Fruit fly (Drosophila melanogaster) whole organism, embryonic: ENCODE data around the gene CG46460.

Source experiments
- CG17612 ChIP-seq: fragments of 200-800 bp; sonication (Bioruptor generic); IDR thresholded peaks from 2 replicates; pipeline ENCODE4 v1.3.6; 2022; ENCODE audit warnings: missing biosample characterization, missing genetic modification characterization
- CG31365 ChIP-seq: fragments of 200-800 bp; sonication (Bioruptor generic); optimal IDR thresholded peaks from 2 replicates; lab custom pipeline; 2018; ENCODE audit warnings: missing biosample characterization, mild to moderate bottlenecking, missing genetic modification characterization
- CG34422 ChIP-seq: fragments of 200-800 bp; sonication (Bioruptor generic); IDR thresholded peaks from 3 replicates; pipeline ENCODE4 v1.3.6; 2022; ENCODE audit warnings: missing biosample characterization, missing genetic modification characterization
- CG4854 ChIP-seq: fragments of 200-800 bp; sonication (Bioruptor generic); optimal IDR thresholded peaks from 2 replicates; lab custom pipeline; 2016; ENCODE audit warnings: missing biosample characterization, missing genetic modification characterization, inconsistent platforms
- D19A ChIP-seq: fragments of 200-800 bp; optimal IDR thresholded peaks from 3 replicates; lab custom pipeline; 2019; ENCODE audit warnings: missing biosample characterization, mild to moderate bottlenecking, missing genetic modification characterization, moderate library complexity
- chn ChIP-seq: fragments of 200-800 bp; sonication (Bioruptor generic); optimal IDR thresholded peaks from 2 replicates; lab custom pipeline; 2016; ENCODE audit warnings: missing biosample characterization, missing genetic modification characterization
- gt ChIP-seq: fragments of 200-800 bp; sonication (Bioruptor generic); IDR thresholded peaks from 2 replicates; pipeline ENCODE4 v1.3.6; 2022; ENCODE audit warnings: missing biosample characterization, missing genetic modification characterization
- mam ChIP-seq: fragments of 200-800 bp; sonication (Bioruptor generic); optimal IDR thresholded peaks from 3 replicates; lab custom pipeline; 2016; ENCODE audit warnings: missing biosample characterization, missing genetic modification characterization
- nmo ChIP-seq: fragments of 200-800 bp; sonication (Bioruptor generic); optimal IDR thresholded peaks from 2 replicates; lab custom pipeline; 2018; ENCODE audit warnings: missing biosample characterization, mild to moderate bottlenecking, missing genetic modification characterization, moderate library complexity
- sim ChIP-seq: fragments of 200-800 bp; sonication (Bioruptor generic); IDR thresholded peaks from 2 replicates; pipeline ENCODE4 v1.3.6; 2022; ENCODE audit warnings: missing biosample characterization, missing genetic modification characterization
- sqz ChIP-seq: fragments of 200-800 bp; sonication (Bioruptor generic); optimal IDR thresholded peaks from 3 replicates; lab custom pipeline; 2018; ENCODE audit warnings: missing biosample characterization, mild to moderate bottlenecking, missing genetic modification characterization
- tin ChIP-seq: fragments of 200-800 bp; sonication (Bioruptor generic); optimal IDR thresholded peaks from 3 replicates; lab custom pipeline; 2016; ENCODE audit warnings: missing biosample characterization, missing genetic modification characterization

DNA sequence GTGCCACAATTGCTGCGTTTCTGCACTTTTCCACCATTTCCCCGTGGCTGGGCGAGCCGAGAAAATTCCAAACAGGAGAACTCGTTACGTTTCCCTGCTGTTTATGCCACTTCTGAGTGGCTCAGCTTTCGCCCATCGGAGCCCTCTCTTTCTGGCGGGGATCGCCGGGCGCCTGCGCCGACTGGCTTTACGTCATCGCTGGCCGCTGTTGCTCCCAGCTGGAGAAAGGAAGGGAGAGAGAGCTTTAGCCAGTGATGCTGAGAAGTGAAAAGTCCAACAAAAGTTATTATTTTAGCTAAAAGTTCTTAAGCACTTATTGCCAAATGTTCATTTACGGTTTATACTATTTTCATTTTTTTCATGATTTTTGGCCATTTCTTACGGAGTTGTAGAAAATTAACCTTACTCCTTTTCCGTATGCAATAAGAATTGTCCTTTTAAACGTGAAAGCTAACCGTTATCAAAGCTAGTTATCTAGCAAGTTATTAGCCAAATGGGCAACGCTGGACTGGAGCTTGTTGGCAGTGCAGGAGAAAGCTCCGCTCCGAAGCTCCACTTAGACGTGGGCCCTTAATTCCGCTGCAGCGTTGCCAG lies 39.1 kb downstream of the CG46460 start, which contains the start of the genes Teh2 and tipE:
- no peak for TF ChIP-seq nmo (GFP tag; lab: Kevin White, UChicago)
- TF ChIP-seq chn (GFP tag; lab: Kevin White, UChicago), result no peak
- TF ChIP-seq mam, result no peak
- no peak for TF ChIP-seq tin (GFP tag; lab: Kevin White, UChicago)
- no peak for TF ChIP-seq sim (GFP tag; lab: Robert Waterston, UW)
- no peak for TF ChIP-seq CG4854
- TF ChIP-seq D19A, result no peak
- TF ChIP-seq CG17612, result no peak
- TF ChIP-seq CG31365 (tag; lab: Kevin White, UChicago), result no peak
- TF ChIP-seq sqz, result no peak
- TF ChIP-seq gt (GFP tag; lab: Robert Waterston, UW), result no peak
- TF ChIP-seq CG34422 (GFP tag; lab: Robert Waterston, UW), result no peak
